Fruit fly (Drosophila melanogaster): ENCODE results near the gene larp.

DNA sequence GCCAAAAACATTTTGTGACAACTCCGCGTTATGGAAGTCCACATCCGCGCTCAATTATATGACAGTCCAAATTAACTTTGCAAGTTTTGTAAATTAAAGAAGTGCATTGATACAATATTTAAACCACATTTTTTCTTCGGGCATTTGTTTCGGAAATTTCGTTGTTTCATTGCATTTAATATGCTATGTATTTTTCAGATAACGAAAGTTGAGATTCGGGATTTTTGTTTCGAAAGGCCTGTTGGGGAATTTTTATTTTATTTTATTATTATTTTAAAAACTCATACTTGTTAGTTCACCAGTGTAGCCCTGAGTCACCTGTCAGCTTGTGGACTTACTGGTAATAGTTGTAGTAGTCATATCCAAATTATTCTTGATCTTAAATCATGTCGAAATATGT is 42.5 kb downstream of the larp start, which contains the start of gene UQCR-14L:
- TF ChIP-seq CG6813 (GFP tag; optimal IDR thresholded peaks at IDR 0.05): no peak
- no peak for TF ChIP-seq Opbp (GFP tag; IDR thresholded peaks at IDR 0.05; ENCODE audit: partially characterized antibody)
- TF ChIP-seq gro (GFP tag; optimal IDR thresholded peaks at IDR 0.05): no peak
- TF ChIP-seq jumu (GFP tag; optimal IDR thresholded peaks at IDR 0.05): no peak
- no peak for TF ChIP-seq CG14050 (GFP tag; IDR thresholded peaks at IDR 0.05)
- no peak for TF ChIP-seq Sin3A (optimal IDR thresholded peaks at IDR 0.05)
- no peak for TF ChIP-seq Poxn (GFP tag; IDR thresholded peaks at IDR 0.05)
- no peak for TF ChIP-seq Hmr (GFP tag; optimal IDR thresholded peaks at IDR 0.05)
- no peak for TF ChIP-seq Gug (GFP tag; IDR thresholded peaks at IDR 0.05)
- no peak for TF ChIP-seq CG31224 (GFP tag; IDR thresholded peaks at IDR 0.05)
- no peak for TF ChIP-seq Blimp-1 (GFP tag; optimal IDR thresholded peaks at IDR 0.05)
- no peak for TF ChIP-seq CG2889 (GFP tag; IDR thresholded peaks at IDR 0.05)
- TF ChIP-seq Antp (GFP tag; optimal IDR thresholded peaks at IDR 0.05): no peak
- TF ChIP-seq Rx (GFP tag; IDR thresholded peaks at IDR 0.05): no peak

All from whole organism, embryonic.